Fruit fly (Drosophila melanogaster) S2 (cell line): ENCODE measurements around the gene Jhbp14.
"Not testable (repeated sequence)": the region's sequence is repeated elsewhere in the genome, so short reads cannot be mapped to it uniquely, and the experiment has no call there.

Source experiments
- CG8478 ChIP-seq: fragments of >200 bp; optimal IDR thresholded peaks from 2 replicates; lab custom pipeline; 2018
- CTCF ChIP-seq, 2 experiments: fragments of >200 bp; optimal IDR thresholded peaks; 2 replicates each; lab custom pipeline; 2018

Gene Jhbp14

DNA sequence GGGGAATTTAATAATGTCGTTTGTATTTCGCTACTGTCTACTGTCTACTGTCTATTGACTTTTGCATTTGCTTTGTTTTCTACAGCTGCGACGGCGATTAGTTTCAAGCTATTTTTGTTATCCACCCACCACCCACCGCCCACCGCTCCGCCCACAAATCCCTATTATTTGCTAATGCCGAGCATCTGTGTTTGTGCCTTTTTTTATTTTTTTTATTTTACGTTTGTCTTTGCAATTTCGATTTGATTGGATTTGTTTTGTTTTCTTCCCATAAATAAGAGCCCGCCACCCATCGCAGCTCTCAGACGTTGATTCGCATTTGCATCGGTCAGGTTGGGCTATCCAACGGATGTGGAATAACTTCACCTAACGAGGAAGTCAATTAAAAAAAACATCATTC, at the start of gene Jhbp14:
Jhbp14 (plus strand) TSS at position 301 of the 400 bp plus-strand sequence.
- no peak for TF ChIP-seq CTCF (optimal IDR thresholded peaks at IDR 0.05; lab: Kevin White, UChicago)
- no peak for TF ChIP-seq CG8478 (lab: Kevin White, UChicago)

DNA sequence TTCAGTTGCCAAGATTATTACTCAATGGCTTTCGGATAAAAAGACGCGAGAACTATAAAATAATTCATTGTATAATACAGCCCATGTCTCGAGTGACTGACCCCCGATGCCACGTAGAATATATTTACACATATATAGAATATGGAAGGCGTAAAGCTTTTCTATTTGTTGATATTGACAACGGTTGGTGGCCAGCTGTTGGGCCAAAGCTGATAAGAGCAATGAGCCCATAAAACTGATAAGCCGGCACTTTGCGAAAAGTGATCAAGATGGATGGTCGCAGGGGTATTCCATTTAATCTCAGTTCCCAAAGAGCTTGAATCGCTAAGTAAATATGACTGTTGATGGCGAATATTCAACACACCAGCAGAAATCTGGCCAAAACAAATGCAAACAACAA, 45.8 kb upstream of the Jhbp14 start:
- TF ChIP-seq CG8478 (lab: Kevin White, UChicago) (no peak), CTCF (optimal IDR thresholded peaks at IDR 0.05; lab: Kevin White, UChicago) (no peak)

DNA sequence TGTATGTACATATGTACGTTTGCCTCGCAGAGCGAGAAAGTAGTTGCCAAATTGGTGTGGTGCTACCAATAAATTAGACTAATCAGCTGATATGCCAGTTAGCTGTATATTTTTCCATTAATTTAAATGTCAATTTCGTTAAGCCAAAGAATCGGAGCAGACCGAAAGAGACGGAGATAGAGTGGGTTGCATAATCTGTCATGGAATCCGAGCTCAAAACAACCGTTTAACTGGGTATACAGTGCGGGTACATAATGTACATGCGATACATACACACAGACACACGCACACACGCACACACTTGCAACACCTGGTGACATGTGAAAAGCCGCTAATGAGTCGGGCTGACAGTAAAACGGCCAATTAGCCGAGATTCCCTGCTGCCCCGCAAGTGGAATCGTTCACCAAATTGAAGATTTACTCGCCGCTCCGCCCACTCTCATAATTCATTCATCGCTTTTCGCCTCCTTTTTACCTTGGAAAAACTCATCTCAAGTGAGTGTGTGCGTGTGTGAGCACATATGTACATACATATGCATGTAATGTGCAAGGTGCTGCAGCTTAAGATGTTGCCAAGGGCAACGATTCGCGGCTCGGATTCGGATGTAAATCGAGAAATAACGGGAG, 45.1 kb upstream of the Jhbp14 start:
- no peak for TF ChIP-seq CG8478 (lab: Kevin White, UChicago)

DNA sequence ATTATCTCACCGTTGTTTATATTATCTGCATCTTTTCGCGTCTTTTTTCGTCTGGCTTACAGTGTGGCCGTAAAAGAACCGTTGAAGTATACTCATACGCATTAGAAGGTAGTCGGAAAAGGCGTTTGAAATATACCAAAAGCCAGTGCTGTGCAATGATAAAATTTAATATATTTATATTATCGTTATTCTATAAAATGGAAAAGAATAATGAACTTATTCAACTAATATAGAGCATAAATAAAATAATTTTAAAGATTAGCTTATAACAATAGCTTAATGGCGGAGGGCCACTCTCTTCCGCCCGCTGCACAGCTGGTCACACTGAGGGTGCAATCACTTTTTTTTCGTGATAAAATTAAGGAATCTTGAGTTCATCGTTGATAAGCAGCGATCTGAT, 44.4 kb upstream of the Jhbp14 start, which contains the start of the genes CG16974 and Edem2:
CG16974 (minus strand) TSS at position 86 of the 400 bp plus-strand sequence.
Edem2 (plus strand) TSS at position 308 of the 400 bp plus-strand sequence.
- TF ChIP-seq CTCF (optimal IDR thresholded peaks at IDR 0.05; lab: Kevin White, UChicago) = no peak

DNA sequence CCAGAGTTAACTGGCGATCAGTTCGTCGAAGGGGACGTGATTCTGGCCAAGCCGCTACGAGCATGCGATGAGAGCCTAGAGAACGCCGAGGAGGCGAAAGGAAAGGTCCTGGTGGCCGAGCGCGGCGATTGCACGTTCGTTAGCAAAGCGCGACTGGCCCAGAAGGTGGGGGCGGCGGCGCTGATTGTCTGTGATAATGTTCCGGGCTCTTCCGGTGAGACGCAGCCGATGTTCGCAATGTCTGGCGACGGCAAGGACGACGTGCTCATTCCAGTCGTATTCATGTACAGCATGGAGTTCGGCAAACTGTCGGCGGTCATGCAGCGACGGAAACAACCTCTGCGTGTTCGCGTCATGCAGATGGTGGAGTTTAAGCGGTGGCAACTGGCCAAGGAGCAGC, 40.5 kb upstream of the Jhbp14 start:
- TF ChIP-seq CTCF (optimal IDR thresholded peaks at IDR 0.05; lab: Kevin White, UChicago) = no peak
- no peak for TF ChIP-seq CG8478 (lab: Kevin White, UChicago)

DNA sequence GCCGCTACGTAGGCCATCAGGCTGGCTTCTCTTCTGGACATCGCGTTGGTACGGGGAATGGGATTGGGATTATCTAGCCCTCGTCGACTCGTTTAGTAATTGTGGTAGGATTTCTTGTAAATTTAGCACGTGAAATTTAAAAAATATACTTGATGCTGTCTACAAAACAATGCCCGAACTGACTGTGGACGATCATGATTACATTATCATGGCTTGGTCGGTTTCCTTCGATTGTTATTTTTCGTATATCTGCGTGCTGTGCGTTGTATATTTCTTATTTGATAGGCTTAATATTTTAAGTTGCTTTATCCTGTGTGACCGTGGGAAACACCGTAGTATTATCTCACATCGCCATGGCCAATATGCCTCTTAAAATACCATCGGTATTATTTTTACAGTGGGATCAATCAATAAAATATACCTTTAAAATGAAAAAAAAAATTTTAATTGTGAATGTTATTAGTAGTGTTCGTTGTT, 33.3 kb upstream of the Jhbp14 start, which contains the start of gene CG16972:
CG16972 (minus strand) TSS at position 336 of the 477 bp plus-strand sequence.
- TF ChIP-seq CG8478 (lab: Kevin White, UChicago) (no peak), CTCF (optimal IDR thresholded peaks at IDR 0.05; lab: Kevin White, UChicago) (no peak)

DNA sequence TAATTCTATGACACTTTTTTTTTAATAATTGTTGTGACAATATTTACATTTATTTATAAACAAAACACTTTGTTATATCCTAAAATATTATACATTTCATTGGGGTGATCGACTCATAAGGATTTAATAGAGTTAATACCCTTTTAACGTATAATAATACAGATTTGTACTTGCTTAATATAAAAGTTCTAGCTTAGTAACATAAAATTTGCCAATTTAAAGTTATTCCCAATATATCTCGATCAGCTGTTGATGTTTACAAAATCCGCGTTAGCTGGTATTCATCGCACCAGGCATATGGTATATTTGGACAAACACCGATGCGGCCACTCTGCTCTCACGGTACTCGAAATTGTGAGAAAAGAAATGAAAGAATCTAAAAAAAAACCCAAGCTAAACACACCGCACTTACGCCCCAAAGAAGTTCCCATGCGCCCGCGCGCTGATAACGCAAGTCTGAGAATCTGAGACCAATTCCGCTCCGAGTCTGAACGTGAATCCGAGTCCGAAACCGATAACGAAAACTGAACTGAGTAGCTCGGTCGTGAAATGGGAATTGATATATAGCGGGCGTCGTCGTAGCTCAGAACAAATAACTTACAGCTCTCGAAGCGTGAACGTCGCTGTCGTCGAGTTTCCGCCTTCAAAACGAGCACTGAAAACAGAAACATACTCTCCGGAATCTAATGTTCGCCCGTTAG, 32.7 kb upstream of the Jhbp14 start, which contains the start of gene Pect:
Pect (plus strand) TSS at position 326 of the 701 bp plus-strand sequence.
- no peak for TF ChIP-seq CG8478 (lab: Kevin White, UChicago)
- no peak for TF ChIP-seq CTCF (optimal IDR thresholded peaks at IDR 0.05; lab: Kevin White, UChicago)

DNA sequence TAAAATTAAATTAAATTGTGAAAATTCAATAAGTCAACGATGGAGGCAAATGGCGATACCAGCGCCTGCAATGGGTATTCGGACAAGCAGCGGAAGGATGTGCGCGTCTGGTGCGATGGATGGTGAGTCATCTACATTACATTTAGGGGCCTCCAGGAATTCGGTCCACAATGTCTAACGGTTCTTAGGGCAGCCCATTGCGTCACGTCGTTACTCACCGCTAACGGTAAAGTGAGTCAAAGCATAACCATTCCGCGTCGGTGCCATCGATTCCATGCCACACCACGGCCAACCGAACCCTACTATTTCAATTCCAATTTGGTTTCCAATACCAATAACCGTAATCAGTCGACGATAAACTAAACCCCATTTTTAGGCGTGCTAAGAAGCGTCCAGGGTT, 32.1 kb upstream of the Jhbp14 start:
- no peak for TF ChIP-seq CG8478 (lab: Kevin White, UChicago)
- no peak for TF ChIP-seq CTCF (optimal IDR thresholded peaks at IDR 0.05; lab: Kevin White, UChicago)

DNA sequence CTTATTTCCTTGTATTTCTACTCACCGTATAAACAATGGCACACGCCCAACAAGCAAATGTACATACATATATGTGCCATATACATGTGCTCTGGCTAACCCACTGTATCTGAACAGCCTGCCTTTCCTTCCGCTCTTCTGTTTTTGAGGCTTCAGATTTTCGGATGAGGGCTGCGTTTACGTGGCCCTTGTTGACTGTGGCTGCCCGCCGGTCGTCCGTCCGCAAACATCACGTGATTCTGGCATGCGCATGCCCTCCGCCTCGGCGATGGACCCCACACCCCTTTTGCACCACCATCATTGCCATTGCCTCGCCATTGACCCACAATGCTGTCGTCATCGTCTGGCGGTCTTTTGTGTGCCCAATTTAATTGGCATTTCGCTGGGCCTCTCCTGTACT, 31.0 kb upstream of the Jhbp14 start:
- no peak for TF ChIP-seq CG8478 (lab: Kevin White, UChicago)
- no peak for TF ChIP-seq CTCF (optimal IDR thresholded peaks at IDR 0.05; lab: Kevin White, UChicago)

DNA sequence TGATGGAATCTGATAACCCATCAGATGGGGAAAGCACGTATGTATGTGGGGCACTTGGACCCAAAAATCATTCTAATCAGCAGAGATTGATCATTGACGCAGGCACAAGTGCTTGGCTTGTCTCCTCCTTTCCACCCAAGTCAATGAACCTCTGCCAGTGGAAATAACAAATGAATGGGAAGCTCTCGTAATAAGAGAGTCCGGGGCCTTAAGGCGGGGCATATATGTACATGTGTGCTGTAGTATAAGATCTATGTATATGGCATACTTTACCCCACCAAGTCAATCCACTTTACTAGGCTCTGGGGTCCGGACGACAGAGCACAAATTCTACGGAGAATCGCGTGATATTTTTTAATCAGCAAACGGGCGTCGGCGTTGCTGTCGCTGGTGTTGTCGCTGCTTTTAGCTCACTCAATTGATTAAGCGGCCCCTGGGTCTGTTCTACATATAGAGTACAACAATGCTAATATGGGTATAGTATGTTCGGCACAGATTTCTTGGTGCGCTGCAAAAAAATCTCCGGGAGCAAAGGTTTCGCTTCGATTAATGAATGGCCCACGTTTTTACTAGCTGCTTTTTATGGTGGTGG, 30.1 kb upstream of the Jhbp14 start:
- TF ChIP-seq CTCF (optimal IDR thresholded peaks at IDR 0.05; lab: Kevin White, UChicago) (no peak), CG8478 (lab: Kevin White, UChicago) (no peak)

DNA sequence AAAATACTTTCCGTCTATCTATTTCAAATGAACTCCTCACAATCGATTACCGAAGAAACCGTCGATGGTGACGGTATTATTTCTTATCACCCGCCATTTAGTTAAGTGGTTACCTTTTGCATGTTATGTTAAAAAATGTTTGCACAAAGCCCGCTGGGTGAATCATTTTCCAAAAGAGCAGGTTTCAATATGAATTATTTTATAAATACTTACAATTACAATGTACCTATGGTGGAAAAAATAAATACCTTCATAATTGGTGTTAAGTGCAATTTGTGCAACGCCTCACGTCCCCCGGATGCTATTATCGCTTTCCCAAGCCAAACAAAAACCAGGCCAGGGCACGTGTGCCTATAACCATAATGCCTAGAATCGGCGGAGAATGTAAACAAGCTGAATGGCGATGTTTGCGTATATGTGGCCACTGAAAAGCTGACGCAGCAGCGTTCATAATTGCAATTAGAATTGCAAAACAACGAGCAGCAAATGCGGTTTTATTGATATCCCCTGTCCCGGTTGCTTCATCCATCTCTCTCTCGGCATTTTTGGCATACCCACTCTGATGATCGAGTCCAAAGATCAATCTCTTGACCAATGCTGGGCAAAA, 29.3 kb upstream of the Jhbp14 start:
- TF ChIP-seq CTCF (optimal IDR thresholded peaks at IDR 0.05; lab: Kevin White, UChicago) (no peak), CG8478 (lab: Kevin White, UChicago) (no peak)

DNA sequence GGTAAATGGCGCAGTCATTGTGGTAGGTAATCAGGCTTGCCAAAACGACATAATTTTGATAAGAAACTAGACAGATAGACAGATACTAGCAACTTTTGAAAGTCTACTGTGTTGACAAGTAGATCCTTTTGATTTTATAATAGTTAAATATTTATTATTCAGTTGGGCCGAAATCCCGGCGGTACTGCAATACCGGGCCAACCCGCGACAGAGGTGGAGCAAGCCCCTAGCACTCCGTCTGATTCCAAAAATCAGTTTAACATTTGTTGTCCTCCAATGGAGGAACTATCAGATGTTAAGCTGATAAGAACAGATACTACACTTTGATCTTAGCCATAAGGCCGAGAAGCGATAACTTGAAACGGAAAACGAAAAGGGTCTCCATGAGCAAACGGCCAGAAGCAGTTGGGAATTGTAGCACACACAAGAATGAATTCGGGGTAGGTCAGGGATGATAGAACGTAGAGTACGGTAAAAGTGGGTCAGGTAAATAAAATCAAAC, 24.5 kb upstream of the Jhbp14 start, which contains the start of gene CG15482:
CG15482 (minus strand) TSS at position 51 of the 502 bp plus-strand sequence.
- TF ChIP-seq CG8478 (lab: Kevin White, UChicago); CTCF (optimal IDR thresholded peaks at IDR 0.05; lab: Kevin White, UChicago): not testable (repeated sequence)

DNA sequence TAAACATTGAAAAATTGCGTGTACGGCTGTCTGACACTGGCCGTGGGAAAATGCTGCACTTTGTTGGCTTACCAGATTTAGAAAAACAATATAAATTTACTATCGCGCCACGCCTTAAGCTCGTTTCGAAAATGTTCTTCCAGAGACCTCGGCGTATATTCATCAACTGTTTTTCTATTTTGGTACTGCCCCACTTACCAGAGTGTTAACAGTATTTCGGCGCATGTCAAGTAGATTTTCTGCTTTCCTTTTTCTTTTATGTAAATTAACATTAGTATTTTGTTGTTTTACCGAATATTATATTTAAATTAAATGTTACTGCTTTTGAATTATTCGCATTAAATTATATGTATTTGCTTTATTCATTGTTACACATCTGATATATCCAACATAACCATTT, 21.3 kb upstream of the Jhbp14 start, which contains the start of gene kek4:
kek4 (minus strand) TSS at position 341 of the 400 bp plus-strand sequence.
- TF ChIP-seq CG8478 (lab: Kevin White, UChicago) = no peak
- TF ChIP-seq CTCF (optimal IDR thresholded peaks at IDR 0.05; lab: Kevin White, UChicago) = no peak
